Worm (Caenorhabditis elegans) whole organism, L1 larva: Measurements from ENCODE around the gene T12G3.6.

Experiments
- C16A3.4 ChIP-seq: fragments of 150-350 bp; optimal IDR thresholded peaks from 2 replicates; lab custom pipeline; 2014; ENCODE audit warnings: missing biosample characterization, missing genetic modification characterization
- C34B4.2 ChIP-seq: sonication (generic microtip); optimal IDR thresholded peaks from 2 replicates; lab custom pipeline; 2017; ENCODE audit warnings: mild to moderate bottlenecking, missing genetic modification characterization, missing compliant biosample characterization
- Y116A8C.19 ChIP-seq: sonication (generic microtip); optimal IDR thresholded peaks from 2 replicates; lab custom pipeline; 2016; ENCODE audit warnings: missing compliant biosample characterization, missing genetic modification characterization, borderline replicate concordance
- aha-1 ChIP-seq: fragments of 150-350 bp; optimal IDR thresholded peaks from 2 replicates; lab custom pipeline; 2014; ENCODE audit warnings: missing biosample characterization, missing genetic modification characterization
- alr-1 ChIP-seq: fragments of 200-800 bp; sonication (Bioruptor generic); optimal IDR thresholded peaks from 2 replicates; lab custom pipeline; 2018; ENCODE audit warnings: borderline replicate concordance, mild to moderate bottlenecking, missing genetic modification characterization, missing compliant biosample characterization
- aly-2 ChIP-seq: fragments of 150-350 bp; optimal IDR thresholded peaks from 2 replicates; lab custom pipeline; 2014; ENCODE audit warnings: missing biosample characterization, missing genetic modification characterization
- ceh-8 ChIP-seq: fragments of 200-800 bp; sonication (Bioruptor generic); optimal IDR thresholded peaks from 2 replicates; lab custom pipeline; 2018; ENCODE audit warnings: mild to moderate bottlenecking, missing genetic modification characterization, moderate library complexity, missing compliant biosample characterization
- ceh-82 ChIP-seq, 3 experiments: fragments of 150-350 bp in 1 of 3; sonication (generic microtip) in 2 of 3; optimal IDR thresholded peaks; 2 replicates each; lab custom pipeline; 2014 to 2017; ENCODE audit warnings: missing biosample characterization in 3 of 3, missing genetic modification characterization in 3 of 3
- ceh-88 ChIP-seq: fragments of 200-800 bp; sonication (Bioruptor generic); IDR thresholded peaks from 2 replicates; pipeline ENCODE4 v1.3.6; 2022; ENCODE audit warnings: missing genetic modification characterization, missing compliant biosample characterization
- ceh-90 ChIP-seq: sonication (generic microtip); optimal IDR thresholded peaks from 2 replicates; lab custom pipeline; 2016; ENCODE audit warnings: missing genetic modification characterization, missing compliant biosample characterization
- egl-13 ChIP-seq: sonication (generic microtip); optimal IDR thresholded peaks from 2 replicates; lab custom pipeline; 2016; ENCODE audit warnings: missing genotype, missing genetic modification reagents, missing genetic modification characterization, missing compliant biosample characterization
- elt-2 ChIP-seq: sonication (generic microtip); optimal IDR thresholded peaks from 2 replicates; lab custom pipeline; 2016; ENCODE audit warnings: missing genetic modification characterization, mild to moderate bottlenecking, inconsistent platforms, missing compliant biosample characterization, missing genetic modification reagents
- elt-3 ChIP-seq, 6 experiments: fragments of 150-350 bp in 1 of 6; sonication (generic microtip); optimal IDR thresholded peaks; 2 replicates each; lab custom pipeline; 2017 to 2018; ENCODE audit warnings: missing biosample characterization in 6 of 6, missing genetic modification characterization in 6 of 6, inconsistent platforms in 1 of 6
- ets-5 ChIP-seq: fragments of 200-800 bp; sonication (Bioruptor generic); IDR thresholded peaks from 2 replicates; pipeline ENCODE4 v1.3.6; 2022; ENCODE audit warnings: missing genetic modification characterization, missing compliant biosample characterization
- fkh-10 ChIP-seq: sonication (generic microtip); optimal IDR thresholded peaks from 2 replicates; lab custom pipeline; 2017; ENCODE audit warnings: missing biosample characterization, missing genetic modification reagents, missing genetic modification characterization
- fos-1 ChIP-seq: fragments of 150-350 bp; optimal IDR thresholded peaks from 2 replicates; lab custom pipeline; 2014; ENCODE audit warnings: missing biosample characterization, missing genetic modification characterization
- grh-1 ChIP-seq: fragments of 200-800 bp; sonication (Bioruptor generic); IDR thresholded peaks from 2 replicates; pipeline ENCODE4 v1.3.6; 2022; ENCODE audit warnings: missing genetic modification reagents, missing genetic modification characterization, missing compliant biosample characterization
- hlh-17 ChIP-seq: fragments of 200-800 bp; sonication (Bioruptor generic); optimal IDR thresholded peaks from 2 replicates; lab custom pipeline; 2018; ENCODE audit warnings: missing genetic modification characterization, mild to moderate bottlenecking, missing compliant biosample characterization, moderate library complexity, borderline replicate concordance
- irx-1 ChIP-seq: sonication (generic microtip); optimal IDR thresholded peaks from 2 replicates; lab custom pipeline; 2016; ENCODE audit warnings: missing genetic modification characterization, missing compliant biosample characterization
- jun-1 ChIP-seq: fragments of 150-350 bp; optimal IDR thresholded peaks from 2 replicates; lab custom pipeline; 2014; ENCODE audit warnings: missing biosample characterization, missing genetic modification reagents, missing genetic modification characterization
- lin-15B ChIP-seq: fragments of 150-350 bp; sonication (generic microtip); optimal IDR thresholded peaks from 3 replicates; lab custom pipeline; 2014; ENCODE audit warnings: missing biosample characterization, missing genetic modification characterization
- lin-35 ChIP-seq, 2 experiments: fragments of 150-350 bp; optimal IDR thresholded peaks; 2 replicates each; lab custom pipeline; 2014; ENCODE audit warnings: missing biosample characterization in 2 of 2, missing genetic modification characterization in 2 of 2, missing genetic modification reagents in 2 of 2
- lir-3 ChIP-seq: sonication (generic microtip); optimal IDR thresholded peaks from 2 replicates; lab custom pipeline; 2016; ENCODE audit warnings: mild to moderate bottlenecking, missing genetic modification characterization, moderate library complexity, missing compliant biosample characterization; ENCODE audit not compliant: poor library complexity
- lsy-2 ChIP-seq, 2 experiments: fragments of 150-350 bp; optimal IDR thresholded peaks; 2 replicates each; lab custom pipeline; 2014; ENCODE audit warnings: missing biosample characterization in 2 of 2, missing genetic modification characterization in 2 of 2
- mab-9 ChIP-seq: fragments of 200-800 bp; sonication (Bioruptor generic); IDR thresholded peaks from 2 replicates; pipeline ENCODE4 v1.3.6; 2022; ENCODE audit warnings: missing genetic modification reagents, missing genetic modification characterization, missing compliant biosample characterization
- mdl-1 ChIP-seq, 2 experiments: fragments of 150-350 bp; optimal IDR thresholded peaks; 2 replicates each; lab custom pipeline; 2014 to 2017; ENCODE audit warnings: missing biosample characterization in 2 of 2, missing genetic modification characterization in 2 of 2, inconsistent platforms in 1 of 2
- mef-2 ChIP-seq: fragments of 150-350 bp; optimal IDR thresholded peaks from 2 replicates; lab custom pipeline; 2014; ENCODE audit warnings: missing biosample characterization, missing genetic modification characterization
- nhr-11 ChIP-seq: fragments of 150-350 bp; optimal IDR thresholded peaks from 2 replicates; lab custom pipeline; 2014; ENCODE audit warnings: missing biosample characterization, missing genetic modification characterization
- nhr-12 ChIP-seq: sonication (generic microtip); optimal IDR thresholded peaks from 2 replicates; lab custom pipeline; 2017; ENCODE audit warnings: missing biosample characterization, missing genetic modification characterization
- nhr-19 ChIP-seq: fragments of 200-800 bp; sonication (Bioruptor generic); conservative IDR thresholded peaks from 2 replicates; pipeline ENCODE4 v1.3.6; 2022; ENCODE audit warnings: missing genetic modification characterization, missing compliant biosample characterization
- nhr-20 ChIP-seq: sonication (generic microtip); optimal IDR thresholded peaks from 2 replicates; lab custom pipeline; 2016; ENCODE audit warnings: mild to moderate bottlenecking, missing genetic modification characterization, missing compliant biosample characterization
- nhr-47 ChIP-seq: sonication (generic microtip); optimal IDR thresholded peaks from 2 replicates; lab custom pipeline; 2016; ENCODE audit warnings: mild to moderate bottlenecking, missing genetic modification characterization, moderate library complexity, missing compliant biosample characterization
- nhr-71 ChIP-seq: sonication (generic microtip); optimal IDR thresholded peaks from 2 replicates; lab custom pipeline; 2016; ENCODE audit warnings: mild to moderate bottlenecking, missing genetic modification characterization, moderate library complexity, missing compliant biosample characterization
- nhr-76 ChIP-seq: sonication (generic microtip); optimal IDR thresholded peaks from 2 replicates; lab custom pipeline; 2017; ENCODE audit warnings: missing biosample characterization, missing genetic modification characterization
- nhr-84 ChIP-seq: sonication (generic microtip); optimal IDR thresholded peaks from 2 replicates; lab custom pipeline; 2017; ENCODE audit warnings: missing biosample characterization, missing genetic modification characterization
- pag-3 ChIP-seq: sonication (generic microtip); optimal IDR thresholded peaks from 2 replicates; lab custom pipeline; 2017; ENCODE audit warnings: missing genetic modification characterization, mild to moderate bottlenecking, missing compliant biosample characterization, antibody characterized with exemption, borderline replicate concordance; ENCODE audit not compliant: insufficient read depth
- pax-3 ChIP-seq: fragments of 200-800 bp; sonication (Bioruptor generic); optimal IDR thresholded peaks from 2 replicates; lab custom pipeline; 2018; ENCODE audit warnings: mild to moderate bottlenecking, missing genetic modification characterization, moderate library complexity, missing compliant biosample characterization
- snu-23 ChIP-seq: sonication (generic microtip); optimal IDR thresholded peaks from 2 replicates; lab custom pipeline; 2016; ENCODE audit warnings: missing genetic modification characterization, missing compliant biosample characterization
- sup-37 ChIP-seq: fragments of 200-800 bp; sonication (Bioruptor generic); optimal IDR thresholded peaks from 2 replicates; lab custom pipeline; 2018; ENCODE audit warnings: mild to moderate bottlenecking, missing genetic modification characterization, missing compliant biosample characterization
- swsn-7 ChIP-seq: sonication (generic microtip); optimal IDR thresholded peaks from 2 replicates; lab custom pipeline; 2016; ENCODE audit warnings: missing genetic modification characterization, missing compliant biosample characterization
- tlp-1 ChIP-seq: fragments of 150-350 bp; optimal IDR thresholded peaks from 2 replicates; lab custom pipeline; 2014; ENCODE audit warnings: missing biosample characterization, missing genetic modification characterization
- unc-130 ChIP-seq: fragments of 150-350 bp; optimal IDR thresholded peaks from 2 replicates; lab custom pipeline; 2017; ENCODE audit warnings: missing biosample characterization, missing genetic modification characterization, inconsistent platforms
- unc-30 ChIP-seq: sonication (generic microtip); optimal IDR thresholded peaks from 2 replicates; lab custom pipeline; 2017; ENCODE audit warnings: missing biosample characterization, missing genetic modification characterization
- unc-86 ChIP-seq: sonication (generic microtip); optimal IDR thresholded peaks from 2 replicates; lab custom pipeline; 2016; ENCODE audit warnings: missing genetic modification characterization, missing compliant biosample characterization
- unc-98 ChIP-seq: fragments of 200-800 bp; sonication (Bioruptor generic); IDR thresholded peaks from 2 replicates; pipeline ENCODE4 v1.3.6; 2022; ENCODE audit warnings: missing genetic modification characterization, missing compliant biosample characterization
- zag-1 ChIP-seq: fragments of 150-350 bp; optimal IDR thresholded peaks from 2 replicates; lab custom pipeline; 2014; ENCODE audit warnings: missing biosample characterization, missing genetic modification characterization
- ztf-11 ChIP-seq, 2 experiments: sonication (generic microtip); optimal IDR thresholded peaks; 2 replicates each; lab custom pipeline; 2016 to 2017; ENCODE audit warnings: missing genetic modification characterization in 2 of 2, missing biosample characterization in 1 of 2, missing compliant biosample characterization in 1 of 2

T12G3.6 gene

ce11 chrIV:12044844-12045738 is 14.0 kb upstream of the T12G3.6 start (continued):
- TF ChIP-seq unc-98 (GFP tag; lab: Robert Waterston, UW) = no peak
- TF ChIP-seq unc-86 (tag; lab: Kevin White, UChicago) = no peak
- TF ChIP-seq alr-1 (tag; lab: Kevin White, UChicago) = no peak
- peak; percentile 59 for TF ChIP-seq snu-23
- TF ChIP-seq elt-3 (tag; optimal IDR thresholded peaks at IDR 0.05; lab: Kevin White, UChicago) = peak in 2 of 6 experiments; percentile 53 to 67
- no peak for TF ChIP-seq lin-35 (GFP tag; optimal IDR thresholded peaks at IDR 0.05; lab: Kevin White, UChicago)
- no peak for TF ChIP-seq lin-15B (tag; lab: Kevin White, UChicago)
- peak; percentile 71 for TF ChIP-seq nhr-20 (tag; lab: Kevin White, UChicago)
- no peak for TF ChIP-seq pax-3 (tag; lab: Kevin White, UChicago)
- no peak for TF ChIP-seq nhr-84 (tag; lab: Kevin White, UChicago)
- TF ChIP-seq fkh-10 (GFP tag; lab: Kevin White, UChicago) = no peak
- no peak for TF ChIP-seq C34B4.2
- TF ChIP-seq irx-1 (tag; lab: Kevin White, UChicago) = no peak
- no peak for TF ChIP-seq ets-5 (GFP tag; lab: Robert Waterston, UW)
- no peak for TF ChIP-seq hlh-17 (GFP tag; lab: Kevin White, UChicago)
- TF ChIP-seq ceh-90 = no peak
- TF ChIP-seq mef-2 (tag; lab: Kevin White, UChicago) = no peak
- TF ChIP-seq lsy-2 (tag; optimal IDR thresholded peaks at IDR 0.05; lab: Kevin White, UChicago) = peak in 1 of 2 experiments; percentile 23
- no peak for TF ChIP-seq tlp-1 (tag; lab: Kevin White, UChicago)
- TF ChIP-seq C16A3.4 (tag; lab: Kevin White, UChicago) = no peak
- TF ChIP-seq aly-2 = no peak
- no peak for TF ChIP-seq pag-3
- peak; percentile 19 for TF ChIP-seq unc-130 (tag; lab: Kevin White, UChicago)
- no peak for TF ChIP-seq nhr-47 (tag; lab: Kevin White, UChicago)
- TF ChIP-seq aha-1 (tag; lab: Kevin White, UChicago) = no peak
- TF ChIP-seq jun-1 = no peak
- TF ChIP-seq unc-30 (tag; lab: Kevin White, UChicago) = no peak
- TF ChIP-seq nhr-19 (GFP tag; lab: Robert Waterston, UW) = peak; percentile 22
- no peak for TF ChIP-seq nhr-11 (tag; lab: Kevin White, UChicago)
- TF ChIP-seq Y116A8C.19 (tag; lab: Kevin White, UChicago) = no peak
- TF ChIP-seq egl-13 (tag; lab: Kevin White, UChicago) = no peak
- no peak for TF ChIP-seq fos-1 (tag; lab: Kevin White, UChicago)
- TF ChIP-seq ceh-88 (GFP tag; lab: Robert Waterston, UW) = no peak
- TF ChIP-seq mdl-1 (tag; optimal IDR thresholded peaks at IDR 0.05; lab: Kevin White, UChicago) = no peak
- TF ChIP-seq nhr-12 (tag; lab: Kevin White, UChicago) = no peak
- TF ChIP-seq mab-9 (GFP tag; lab: Robert Waterston, UW) = no peak
- TF ChIP-seq ceh-8 (GFP tag; lab: Kevin White, UChicago) = no peak

ce11 chrIV:12043054-12043453 is 12.0 kb upstream of the T12G3.6 start:
- TF ChIP-seq nhr-11 (tag; lab: Kevin White, UChicago) (no peak), lin-35 (GFP tag; optimal IDR thresholded peaks at IDR 0.05; lab: Kevin White, UChicago) (peak in 1 of 2 experiments; percentile 25), nhr-12 (tag; lab: Kevin White, UChicago) (no peak), aha-1 (tag; lab: Kevin White, UChicago) (no peak), swsn-7 (tag; lab: Kevin White, UChicago) (no peak), sup-37 (GFP tag; lab: Kevin White, UChicago) (no peak), grh-1 (no peak), zag-1 (tag; lab: Kevin White, UChicago) (no peak), unc-98 (GFP tag; lab: Robert Waterston, UW) (no peak), elt-2 (peak; percentile 14), Y116A8C.19 (tag; lab: Kevin White, UChicago) (no peak), nhr-71 (tag; lab: Kevin White, UChicago) (peak; percentile 6), ztf-11 (tag; optimal IDR thresholded peaks at IDR 0.05; lab: Kevin White, UChicago) (no peak), ceh-82 (tag; optimal IDR thresholded peaks at IDR 0.05; lab: Kevin White, UChicago) (no peak), lir-3 (tag; lab: Kevin White, UChicago) (no peak), ceh-90 (no peak), nhr-20 (tag; lab: Kevin White, UChicago) (peak; percentile 32), nhr-76 (tag; lab: Kevin White, UChicago) (no peak), nhr-19 (GFP tag; lab: Robert Waterston, UW) (peak; percentile 39; the same call in 1 of the 2 replicates)
